Fruit fly (Drosophila melanogaster) whole organism, embryonic: ENCODE measurements around the gene CG9667.

Experiments used
- BtbVII ChIP-seq: fragments of 200-800 bp; sonication (Bioruptor generic); optimal IDR thresholded peaks from 3 replicates; lab custom pipeline; 2017; ENCODE audit warnings: missing biosample characterization, mild to moderate bottlenecking, missing genetic modification characterization
- Bteb2 ChIP-seq: fragments of 200-800 bp; sonication (Bioruptor generic); optimal IDR thresholded peaks from 2 replicates; lab custom pipeline; 2016; ENCODE audit warnings: missing biosample characterization, missing genetic modification characterization
- C15 ChIP-seq: fragments of 200-800 bp; sonication (Bioruptor generic); IDR thresholded peaks from 3 replicates; pipeline ENCODE4 v1.3.6; 2022; ENCODE audit warnings: missing biosample characterization, missing genetic modification characterization
- CG11093 ChIP-seq: fragments of 200-800 bp; sonication (Bioruptor generic); IDR thresholded peaks from 3 replicates; pipeline ENCODE4 v1.3.6; 2022; ENCODE audit warnings: missing biosample characterization, missing genetic modification characterization
- CG11695 ChIP-seq: fragments of 200-800 bp; sonication (Bioruptor generic); IDR thresholded peaks from 3 replicates; pipeline ENCODE4 v1.3.6; 2022; ENCODE audit warnings: missing biosample characterization, missing genetic modification characterization
- CG12071 ChIP-seq: fragments of 200-800 bp; sonication (Bioruptor generic); optimal IDR thresholded peaks from 3 replicates; lab custom pipeline; 2018; ENCODE audit warnings: missing biosample characterization, mild to moderate bottlenecking, missing genetic modification characterization
- CG12219 ChIP-seq: fragments of 200-800 bp; sonication (Bioruptor generic); optimal IDR thresholded peaks from 3 replicates; lab custom pipeline; 2018; ENCODE audit warnings: missing biosample characterization, mild to moderate bottlenecking, missing genetic modification characterization
- CG13775 ChIP-seq: fragments of 200-800 bp; sonication (Bioruptor generic); optimal IDR thresholded peaks from 3 replicates; lab custom pipeline; 2017; ENCODE audit warnings: missing biosample characterization, mild to moderate bottlenecking, missing genetic modification characterization
- CG17385 ChIP-seq: fragments of 200-800 bp; sonication (Bioruptor generic); optimal IDR thresholded peaks from 3 replicates; lab custom pipeline; 2018; ENCODE audit warnings: missing biosample characterization, mild to moderate bottlenecking, missing genetic modification characterization
- CG2120 ChIP-seq: fragments of 200-800 bp; sonication (Bioruptor generic); optimal IDR thresholded peaks from 3 replicates; lab custom pipeline; 2016; ENCODE audit warnings: missing biosample characterization, missing genetic modification characterization
- CG3281 ChIP-seq: fragments of 200-800 bp; sonication (Bioruptor generic); optimal IDR thresholded peaks from 3 replicates; lab custom pipeline; 2017; ENCODE audit warnings: missing biosample characterization, mild to moderate bottlenecking, missing genetic modification characterization
- CG34376 ChIP-seq: fragments of 200-800 bp; sonication (Bioruptor generic); optimal IDR thresholded peaks from 2 replicates; lab custom pipeline; 2018; ENCODE audit warnings: missing biosample characterization, mild to moderate bottlenecking, missing genetic modification characterization
- CG3838 ChIP-seq: fragments of 200-800 bp; sonication (Bioruptor generic); optimal IDR thresholded peaks from 3 replicates; lab custom pipeline; 2016; ENCODE audit warnings: missing biosample characterization, missing genetic modification characterization
- CG4707 ChIP-seq: fragments of 200-800 bp; sonication (Bioruptor generic); optimal IDR thresholded peaks from 2 replicates; lab custom pipeline; 2018; ENCODE audit warnings: missing biosample characterization, mild to moderate bottlenecking, missing genetic modification characterization, moderate library complexity
- CG7556 ChIP-seq: fragments of 200-800 bp; sonication (Bioruptor generic); optimal IDR thresholded peaks from 2 replicates; lab custom pipeline; 2017; ENCODE audit warnings: missing biosample characterization, mild to moderate bottlenecking, missing genetic modification characterization
- CG8281 ChIP-seq: fragments of 200-800 bp; sonication (Bioruptor generic); optimal IDR thresholded peaks from 2 replicates; lab custom pipeline; 2018; ENCODE audit warnings: missing biosample characterization, mild to moderate bottlenecking, missing genetic modification characterization, moderate library complexity
- CG8290 ChIP-seq, 3 experiments: fragments of 200-800 bp; sonication (Bioruptor generic); optimal IDR thresholded peaks; 2 replicates each; lab custom pipeline; 2016 to 2019; ENCODE audit warnings: missing biosample characterization in 3 of 3, missing genetic modification characterization in 3 of 3, mild to moderate bottlenecking in 2 of 3, moderate library complexity in 1 of 3
- D19B ChIP-seq: fragments of 200-800 bp; sonication (Bioruptor generic); optimal IDR thresholded peaks from 2 replicates; lab custom pipeline; 2017; ENCODE audit warnings: missing biosample characterization, mild to moderate bottlenecking, missing genetic modification characterization
- E2f1 ChIP-seq: fragments of 200-800 bp; sonication (Bioruptor generic); IDR thresholded peaks from 2 replicates; pipeline ENCODE4 v1.3.6; 2022; ENCODE audit warnings: missing biosample characterization, missing genetic modification characterization
- HHEX ChIP-seq: fragments of 200-800 bp; sonication (Bioruptor generic); optimal IDR thresholded peaks from 3 replicates; lab custom pipeline; 2017; ENCODE audit warnings: missing biosample characterization, mild to moderate bottlenecking, missing genetic modification characterization, missing genetic modification reagents
- Hand ChIP-seq: fragments of 200-800 bp; sonication (Bioruptor generic); optimal IDR thresholded peaks from 2 replicates; lab custom pipeline; 2017; ENCODE audit warnings: mild to moderate bottlenecking, missing biosample characterization, missing genetic modification reagents, missing genetic modification characterization
- Hmr ChIP-seq: fragments of 200-800 bp; sonication (Bioruptor generic); optimal IDR thresholded peaks from 3 replicates; lab custom pipeline; 2017; ENCODE audit warnings: mild to moderate bottlenecking, missing biosample characterization, missing genetic modification reagents, missing genetic modification characterization
- Med ChIP-seq: fragments of 200-800 bp; sonication (Bioruptor generic); peaks from one replicate; lab custom pipeline; 2016; ENCODE audit warnings: missing biosample characterization, missing genetic modification characterization, mild to moderate bottlenecking, inconsistent platforms, moderate library complexity
- NfI ChIP-seq: fragments of 200-800 bp; sonication (Bioruptor generic); optimal IDR thresholded peaks from 3 replicates; lab custom pipeline; 2018; ENCODE audit warnings: missing biosample characterization, mild to moderate bottlenecking, missing genetic modification characterization, moderate library complexity
- PHDP ChIP-seq: fragments of 200-800 bp; sonication (Bioruptor generic); optimal IDR thresholded peaks from 3 replicates; lab custom pipeline; 2018; ENCODE audit warnings: missing biosample characterization, mild to moderate bottlenecking, missing genetic modification characterization, moderate library complexity
- Rfx ChIP-seq: fragments of 200-800 bp; sonication (Bioruptor generic); IDR thresholded peaks from 2 replicates; pipeline ENCODE4 v1.3.6; 2022; ENCODE audit warnings: missing biosample characterization, missing genetic modification characterization
- Sin3A ChIP-seq: fragments of >200 bp; optimal IDR thresholded peaks from 2 replicates; lab custom pipeline; 2018
- Spps ChIP-seq: fragments of 200-800 bp; sonication (Bioruptor generic); optimal IDR thresholded peaks from 2 replicates; lab custom pipeline; 2018; ENCODE audit warnings: missing biosample characterization, mild to moderate bottlenecking, missing genetic modification characterization
- TFAM ChIP-seq: fragments of 200-800 bp; sonication (Bioruptor generic); optimal IDR thresholded peaks from 2 replicates; lab custom pipeline; 2017; ENCODE audit warnings: missing biosample characterization, missing genetic modification characterization, inconsistent platforms
- Taf1 ChIP-seq: fragments of 200-800 bp; sonication (Bioruptor generic); IDR thresholded peaks from 2 replicates; pipeline ENCODE4 v1.3.6; 2022; ENCODE audit warnings: missing biosample characterization, missing genetic modification characterization
- Usf ChIP-seq: fragments of 200-800 bp; sonication (Bioruptor generic); optimal IDR thresholded peaks from 2 replicates; lab custom pipeline; 2017; ENCODE audit warnings: missing genotype, missing biosample characterization, missing genetic modification characterization
- YL-1 ChIP-seq: fragments of 200-800 bp; sonication (Bioruptor generic); optimal IDR thresholded peaks from 3 replicates; lab custom pipeline; 2017; ENCODE audit warnings: missing biosample characterization, mild to moderate bottlenecking, missing genetic modification characterization
- ase ChIP-seq: fragments of 200-800 bp; sonication (Bioruptor generic); IDR thresholded peaks from 3 replicates; pipeline ENCODE4 v1.3.6; 2022; ENCODE audit warnings: missing biosample characterization, missing genetic modification characterization
- bigmax ChIP-seq: fragments of 200-800 bp; sonication (Bioruptor generic); optimal IDR thresholded peaks from 2 replicates; lab custom pipeline; 2018; ENCODE audit warnings: missing biosample characterization, mild to moderate bottlenecking, missing genetic modification characterization
- bsh ChIP-seq, 2 experiments: fragments of 200-800 bp; sonication (Bioruptor generic); optimal IDR thresholded peaks; 2 replicates each; lab custom pipeline; 2017 to 2018; ENCODE audit warnings: mild to moderate bottlenecking in 2 of 2, missing biosample characterization in 2 of 2, missing genetic modification characterization in 2 of 2, moderate library complexity in 1 of 2
- chn ChIP-seq: fragments of 200-800 bp; sonication (Bioruptor generic); optimal IDR thresholded peaks from 2 replicates; lab custom pipeline; 2016; ENCODE audit warnings: missing biosample characterization, missing genetic modification characterization
- cwo ChIP-seq: fragments of 200-800 bp; sonication (Bioruptor generic); optimal IDR thresholded peaks from 3 replicates; lab custom pipeline; 2017; ENCODE audit warnings: missing biosample characterization, missing genetic modification characterization, mild to moderate bottlenecking, moderate library complexity, missing genetic modification reagents
- exex ChIP-seq: fragments of 200-800 bp; sonication (Bioruptor generic); optimal IDR thresholded peaks from 4 replicates; lab custom pipeline; 2018; ENCODE audit warnings: missing biosample characterization, mild to moderate bottlenecking, missing genetic modification characterization, moderate library complexity
- fd64A ChIP-seq: fragments of 200-800 bp; sonication (Bioruptor generic); optimal IDR thresholded peaks from 3 replicates; lab custom pipeline; 2018; ENCODE audit warnings: missing biosample characterization, mild to moderate bottlenecking, missing genetic modification characterization
- gfzf ChIP-seq: fragments of 200-800 bp; sonication (Bioruptor generic); optimal IDR thresholded peaks from 2 replicates; lab custom pipeline; 2016; ENCODE audit warnings: missing biosample characterization, mild to moderate bottlenecking, missing genetic modification characterization, moderate library complexity
- grn ChIP-seq: fragments of 200-800 bp; sonication (Bioruptor generic); optimal IDR thresholded peaks from 3 replicates; lab custom pipeline; 2017; ENCODE audit warnings: missing biosample characterization, missing genetic modification characterization
- gsb-n ChIP-seq: fragments of 200-800 bp; sonication (Bioruptor generic); optimal IDR thresholded peaks from 3 replicates; lab custom pipeline; 2018; ENCODE audit warnings: missing biosample characterization, mild to moderate bottlenecking, missing genetic modification characterization
- hth ChIP-seq: fragments of >200 bp; optimal IDR thresholded peaks from 2 replicates; lab custom pipeline; 2017; ENCODE audit warnings: inconsistent platforms
- insv ChIP-seq, 2 experiments: fragments of 200-800 bp; sonication (Bioruptor generic); optimal IDR thresholded peaks; 3 replicates each; lab custom pipeline; 2016 to 2018; ENCODE audit warnings: missing biosample characterization in 2 of 2, missing genetic modification characterization in 2 of 2
- odd ChIP-seq: fragments of 200-800 bp; sonication (Bioruptor generic); optimal IDR thresholded peaks from 2 replicates; lab custom pipeline; 2017; ENCODE audit warnings: missing biosample characterization, mild to moderate bottlenecking, missing genetic modification characterization
- org-1 ChIP-seq: fragments of 200-800 bp; sonication (Bioruptor generic); optimal IDR thresholded peaks from 2 replicates; lab custom pipeline; 2017; ENCODE audit warnings: missing biosample characterization, missing genetic modification characterization
- pfk ChIP-seq: fragments of 200-800 bp; sonication (Bioruptor generic); optimal IDR thresholded peaks from 2 replicates; lab custom pipeline; 2018; ENCODE audit warnings: missing biosample characterization, mild to moderate bottlenecking, missing genetic modification characterization, moderate library complexity
- so ChIP-seq: fragments of 200-800 bp; sonication (Bioruptor generic); IDR thresholded peaks from 3 replicates; pipeline ENCODE4 v1.3.6; 2022; ENCODE audit warnings: missing biosample characterization, missing genetic modification characterization
- sob ChIP-seq: fragments of 200-800 bp; sonication (Bioruptor generic); IDR thresholded peaks from 2 replicates; pipeline ENCODE4 v1.3.6; 2022; ENCODE audit warnings: missing biosample characterization, missing genetic modification characterization
- unpg ChIP-seq: fragments of 200-800 bp; sonication (Bioruptor generic); optimal IDR thresholded peaks from 3 replicates; lab custom pipeline; 2018; ENCODE audit warnings: missing biosample characterization, mild to moderate bottlenecking, missing genetic modification characterization, moderate library complexity
- zfh1 ChIP-seq: fragments of 200-800 bp; sonication (Bioruptor generic); IDR thresholded peaks from 3 replicates; pipeline ENCODE4 v1.3.6; 2022; ENCODE audit warnings: missing biosample characterization, missing genetic modification characterization

CG9667 gene

DNA sequence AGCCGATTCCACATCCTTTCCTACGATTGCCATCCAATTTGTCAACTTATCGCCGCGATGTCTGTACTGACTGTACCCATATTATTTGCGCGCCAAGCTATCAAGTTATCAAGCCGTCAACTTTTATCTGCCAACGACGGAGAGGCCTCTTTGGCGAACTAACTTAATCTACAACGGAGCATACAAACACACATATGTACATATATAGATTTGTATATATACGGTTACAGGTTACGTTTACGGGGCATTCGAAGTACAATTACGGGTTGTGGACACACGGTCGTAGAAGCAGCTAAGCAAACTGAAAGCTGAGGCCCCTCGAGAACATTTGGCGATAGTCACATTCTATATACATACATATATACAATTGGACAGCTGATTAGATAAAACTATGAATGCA, 11.0 kb downstream of the CG9667 start (continued):
- no peak for TF ChIP-seq CG8290 (GFP tag; optimal IDR thresholded peaks at IDR 0.05; lab: Kevin White, UChicago)
- TF ChIP-seq CG8290 (tag; optimal IDR thresholded peaks at IDR 0.05; lab: Kevin White, UChicago) = peak in 1 of 2 experiments; percentile 76
- no peak for TF ChIP-seq NfI (GFP tag; lab: Kevin White, UChicago)
- TF ChIP-seq CG4707 = peak; percentile 14
- peak; percentile 82 for TF ChIP-seq CG34376
- TF ChIP-seq odd (GFP tag; lab: Kevin White, UChicago) = peak; percentile 46
- TF ChIP-seq Sin3A = no peak
- peak; percentile 26 for TF ChIP-seq unpg (GFP tag; lab: Kevin White, UChicago)
- TF ChIP-seq zfh1 (GFP tag; lab: Robert Waterston, UW) = no peak
- peak; percentile 7 for TF ChIP-seq CG12219
- TF ChIP-seq Hmr (GFP tag; lab: Kevin White, UChicago) = peak; percentile 79
- no peak for TF ChIP-seq hth (lab: Kevin White, UChicago)
- peak; percentile 26 for TF ChIP-seq CG3838
- TF ChIP-seq grn (GFP tag; lab: Kevin White, UChicago) = peak; percentile 77
- TF ChIP-seq ase (GFP tag; lab: Robert Waterston, UW) = no peak
- no peak for TF ChIP-seq CG13775
- no peak for TF ChIP-seq YL-1
- TF ChIP-seq bsh (GFP tag; optimal IDR thresholded peaks at IDR 0.05; lab: Kevin White, UChicago) = peak in 1 of 2 experiments; percentile 11
- TF ChIP-seq sob (GFP tag; lab: Robert Waterston, UW) = peak; percentile 45; the same call in 1 of the 2 replicates
- peak; percentile 29 for TF ChIP-seq CG17385 (GFP tag; lab: Kevin White, UChicago)
- peak; percentile 46; the same call in 1 of the 2 replicates for TF ChIP-seq Rfx (GFP tag; lab: Robert Waterston, UW)
- no peak for TF ChIP-seq Taf1
- TF ChIP-seq CG11695 (GFP tag; lab: Robert Waterston, UW) = peak; percentile 54; the same call in 1 of the 3 replicates
- no peak for TF ChIP-seq chn (GFP tag; lab: Kevin White, UChicago)
- peak; percentile 18 for TF ChIP-seq CG7556
- TF ChIP-seq pfk (GFP tag; lab: Kevin White, UChicago) = peak; percentile 59
- TF ChIP-seq CG12071 (GFP tag; lab: Kevin White, UChicago) = peak; percentile 44
- peak; percentile 74 for TF ChIP-seq CG3281 (GFP tag; lab: Kevin White, UChicago)
- TF ChIP-seq Med (GFP tag; lab: Kevin White, UChicago) = peak; percentile 79
- peak; percentile 12 for TF ChIP-seq Bteb2
- no peak for TF ChIP-seq org-1 (GFP tag; lab: Kevin White, UChicago)
- peak in 1 of 2 experiments; percentile 19 for TF ChIP-seq insv (GFP tag; optimal IDR thresholded peaks at IDR 0.05; lab: Kevin White, UChicago)
- peak; percentile 9 for TF ChIP-seq fd64A (GFP tag; lab: Kevin White, UChicago)
- peak; percentile 60 for TF ChIP-seq BtbVII (GFP tag; lab: Kevin White, UChicago)
- no peak for TF ChIP-seq D19B
- peak; percentile 36 for TF ChIP-seq CG2120 (GFP tag; lab: Kevin White, UChicago)
- no peak for TF ChIP-seq gsb-n (tag; lab: Kevin White, UChicago)
- TF ChIP-seq exex (tag; lab: Kevin White, UChicago) = peak; percentile 88
- TF ChIP-seq C15 = no peak
- TF ChIP-seq TFAM (GFP tag; lab: Kevin White, UChicago) = no peak
- TF ChIP-seq Usf (GFP tag; lab: Kevin White, UChicago) = no peak
- peak; percentile 25 for TF ChIP-seq bigmax
- TF ChIP-seq so (GFP tag; lab: Robert Waterston, UW) = 0 out of 3 replicates have a peak, but pooled peaks have one; percentile 43
- TF ChIP-seq Spps (tag; lab: Kevin White, UChicago) = no peak
- TF ChIP-seq cwo (GFP tag; lab: Kevin White, UChicago) = peak; percentile 61
- TF ChIP-seq PHDP (tag; lab: Kevin White, UChicago) = peak; percentile 66
- TF ChIP-seq E2f1 = no peak
- peak; percentile 61 for TF ChIP-seq Hand
- TF ChIP-seq gfzf (GFP tag; lab: Kevin White, UChicago) = no peak
- TF ChIP-seq HHEX (GFP tag; lab: Kevin White, UChicago) = peak; percentile 53
- no peak for TF ChIP-seq CG11093 (GFP tag; lab: Robert Waterston, UW)
- TF ChIP-seq CG8281 = peak; percentile 92
